Fruit fly (Drosophila melanogaster) whole organism, embryonic: ENCODE measurements around the gene Vps2.

Experiments used
- Ada2b ChIP-seq: fragments of 200-800 bp; sonication (Bioruptor generic); IDR thresholded peaks from 2 replicates; pipeline ENCODE4 v1.3.6; 2022; ENCODE audit warnings: missing biosample characterization, missing genetic modification characterization
- Atf-2 ChIP-seq: fragments of 200-800 bp; sonication (Bioruptor generic); optimal IDR thresholded peaks from 2 replicates; lab custom pipeline; 2016; ENCODE audit warnings: missing biosample characterization, missing genetic modification characterization
- Bteb2 ChIP-seq: fragments of 200-800 bp; sonication (Bioruptor generic); optimal IDR thresholded peaks from 2 replicates; lab custom pipeline; 2016; ENCODE audit warnings: missing biosample characterization, missing genetic modification characterization
- CG11085 ChIP-seq: fragments of 200-800 bp; sonication (Bioruptor generic); IDR thresholded peaks from 2 replicates; pipeline ENCODE4 v1.3.6; 2022; ENCODE audit warnings: missing biosample characterization, missing genetic modification characterization
- CG11696 ChIP-seq: fragments of 200-800 bp; sonication (Bioruptor generic); IDR thresholded peaks from 2 replicates; pipeline ENCODE4 v1.3.6; 2022; ENCODE audit warnings: missing biosample characterization, missing genetic modification characterization
- CG12104 ChIP-seq: fragments of 200-800 bp; sonication (Bioruptor generic); optimal IDR thresholded peaks from 3 replicates; lab custom pipeline; 2016; ENCODE audit warnings: missing biosample characterization, missing genetic modification characterization
- CG12299 ChIP-seq: fragments of 200-800 bp; sonication (Bioruptor generic); optimal IDR thresholded peaks from 2 replicates; lab custom pipeline; 2018; ENCODE audit warnings: missing biosample characterization, mild to moderate bottlenecking, missing genetic modification characterization
- CG12769 ChIP-seq: fragments of 200-800 bp; sonication (Bioruptor generic); optimal IDR thresholded peaks from 2 replicates; lab custom pipeline; 2019; ENCODE audit warnings: missing biosample characterization, mild to moderate bottlenecking, missing genetic modification characterization, moderate library complexity
- CG13424 ChIP-seq: fragments of 200-800 bp; sonication (Bioruptor generic); optimal IDR thresholded peaks from 2 replicates; lab custom pipeline; 2019; ENCODE audit warnings: missing biosample characterization, mild to moderate bottlenecking, missing genetic modification characterization, moderate library complexity
- CG15514 ChIP-seq: fragments of 200-800 bp; sonication (Bioruptor generic); optimal IDR thresholded peaks from 3 replicates; lab custom pipeline; 2017; ENCODE audit warnings: missing biosample characterization, missing genetic modification characterization, mild to moderate bottlenecking, moderate library complexity, missing genetic modification reagents
- CG15601 ChIP-seq: fragments of 200-800 bp; sonication (Bioruptor generic); optimal IDR thresholded peaks from 3 replicates; lab custom pipeline; 2019; ENCODE audit warnings: missing biosample characterization, mild to moderate bottlenecking, missing genetic modification characterization, moderate library complexity
- CG15696 ChIP-seq: fragments of 200-800 bp; sonication (Bioruptor generic); optimal IDR thresholded peaks from 2 replicates; lab custom pipeline; 2019; ENCODE audit warnings: missing biosample characterization, mild to moderate bottlenecking, missing genetic modification characterization, moderate library complexity
- CG17829 ChIP-seq: fragments of 200-800 bp; optimal IDR thresholded peaks from 2 replicates; lab custom pipeline; 2019; ENCODE audit warnings: missing biosample characterization, mild to moderate bottlenecking, missing genetic modification characterization, moderate library complexity
- CG1792 ChIP-seq: fragments of 200-800 bp; sonication (Bioruptor generic); optimal IDR thresholded peaks from 2 replicates; lab custom pipeline; 2016; ENCODE audit warnings: missing biosample characterization, missing genetic modification characterization
- CG30020 ChIP-seq: fragments of 200-800 bp; optimal IDR thresholded peaks from 2 replicates; lab custom pipeline; 2019; ENCODE audit warnings: missing biosample characterization, mild to moderate bottlenecking, missing genetic modification characterization, moderate library complexity
- CG30431 ChIP-seq: fragments of 200-800 bp; sonication (Bioruptor generic); optimal IDR thresholded peaks from 2 replicates; lab custom pipeline; 2017; ENCODE audit warnings: missing biosample characterization, missing genetic modification characterization
- CG3281 ChIP-seq: fragments of 200-800 bp; sonication (Bioruptor generic); optimal IDR thresholded peaks from 3 replicates; lab custom pipeline; 2017; ENCODE audit warnings: missing biosample characterization, mild to moderate bottlenecking, missing genetic modification characterization
- CG3407 ChIP-seq: fragments of 200-800 bp; sonication (Bioruptor generic); optimal IDR thresholded peaks from 2 replicates; lab custom pipeline; 2018; ENCODE audit warnings: missing biosample characterization, mild to moderate bottlenecking, missing genetic modification characterization
- CG4730 ChIP-seq: fragments of 200-800 bp; sonication (Bioruptor generic); IDR thresholded peaks from 2 replicates; pipeline ENCODE4 v1.3.6; 2022; ENCODE audit warnings: missing biosample characterization, missing genetic modification characterization
- CG7271 ChIP-seq: fragments of 200-800 bp; sonication (Bioruptor generic); optimal IDR thresholded peaks from 2 replicates; lab custom pipeline; 2018; ENCODE audit warnings: missing biosample characterization, mild to moderate bottlenecking, missing genetic modification characterization, moderate library complexity
- CG8765 ChIP-seq: fragments of 200-800 bp; sonication (Bioruptor generic); IDR thresholded peaks from 2 replicates; pipeline ENCODE4 v1.3.6; 2022; ENCODE audit warnings: missing biosample characterization, missing genetic modification characterization
- D19B ChIP-seq: fragments of 200-800 bp; sonication (Bioruptor generic); optimal IDR thresholded peaks from 2 replicates; lab custom pipeline; 2017; ENCODE audit warnings: missing biosample characterization, mild to moderate bottlenecking, missing genetic modification characterization
- Hey ChIP-seq: fragments of 200-800 bp; sonication (Bioruptor generic); optimal IDR thresholded peaks from 3 replicates; lab custom pipeline; 2018; ENCODE audit warnings: missing biosample characterization, mild to moderate bottlenecking, missing genetic modification characterization
- Hr39 ChIP-seq: fragments of >200 bp; optimal IDR thresholded peaks from 2 replicates; lab custom pipeline; 2017
- Oaz ChIP-seq: fragments of 200-800 bp; sonication (Bioruptor generic); IDR thresholded peaks from 2 replicates; pipeline ENCODE4 v1.3.6; 2022; ENCODE audit warnings: missing biosample characterization, missing genetic modification characterization
- Poxn ChIP-seq: fragments of 200-800 bp; sonication (Bioruptor generic); IDR thresholded peaks from 2 replicates; pipeline ENCODE4 v1.3.6; 2022; ENCODE audit warnings: missing biosample characterization, missing genetic modification characterization
- Spps ChIP-seq: fragments of 200-800 bp; sonication (Bioruptor generic); optimal IDR thresholded peaks from 2 replicates; lab custom pipeline; 2018; ENCODE audit warnings: missing biosample characterization, mild to moderate bottlenecking, missing genetic modification characterization
- Stat92E ChIP-seq, 3 experiments: fragments of >200 bp in 2 of 3; fragments of 200-800 bp in 1 of 3; sonication (Bioruptor generic) in 1 of 3; optimal IDR thresholded peaks; 2 replicates each; lab custom pipeline; 2017 to 2019; ENCODE audit warnings: missing biosample characterization in 3 of 3, missing genetic modification characterization in 3 of 3, mild to moderate bottlenecking in 1 of 3, moderate library complexity in 1 of 3
- Xbp1 ChIP-seq: fragments of 200-800 bp; sonication (Bioruptor generic); optimal IDR thresholded peaks from 3 replicates; lab custom pipeline; 2016; ENCODE audit warnings: missing biosample characterization, mild to moderate bottlenecking, missing genetic modification characterization
- ab ChIP-seq: fragments of 200-800 bp; sonication (Bioruptor generic); optimal IDR thresholded peaks from 2 replicates; lab custom pipeline; 2016; ENCODE audit warnings: missing biosample characterization, missing genetic modification characterization
- chn ChIP-seq: fragments of 200-800 bp; sonication (Bioruptor generic); optimal IDR thresholded peaks from 2 replicates; lab custom pipeline; 2016; ENCODE audit warnings: missing biosample characterization, missing genetic modification characterization
- da ChIP-seq: fragments of 200-800 bp; sonication (Bioruptor generic); optimal IDR thresholded peaks from 2 replicates; lab custom pipeline; 2016; ENCODE audit warnings: missing biosample characterization, missing genetic modification characterization
- dmrt11E ChIP-seq: fragments of 200-800 bp; sonication (Bioruptor generic); optimal IDR thresholded peaks from 3 replicates; lab custom pipeline; 2018; ENCODE audit warnings: missing biosample characterization, mild to moderate bottlenecking, missing genetic modification characterization, moderate library complexity
- en ChIP-seq: fragments of 200-800 bp; sonication (Bioruptor generic); optimal IDR thresholded peaks from 2 replicates; lab custom pipeline; 2016; ENCODE audit warnings: missing biosample characterization, missing genetic modification characterization
- fu2 ChIP-seq: fragments of 200-800 bp; sonication (Bioruptor generic); optimal IDR thresholded peaks from 2 replicates; lab custom pipeline; 2016; ENCODE audit warnings: missing biosample characterization, missing genetic modification characterization
- grau ChIP-seq: fragments of 200-800 bp; optimal IDR thresholded peaks from 3 replicates; lab custom pipeline; 2019; ENCODE audit warnings: missing biosample characterization, mild to moderate bottlenecking, missing genetic modification characterization, moderate library complexity
- jumu ChIP-seq: fragments of 200-800 bp; sonication (Bioruptor generic); optimal IDR thresholded peaks from 3 replicates; lab custom pipeline; 2016; ENCODE audit warnings: missing biosample characterization, missing genetic modification characterization
- kah ChIP-seq: fragments of 200-800 bp; sonication (Bioruptor generic); optimal IDR thresholded peaks from 2 replicates; lab custom pipeline; 2018; ENCODE audit warnings: missing biosample characterization, mild to moderate bottlenecking, missing genetic modification characterization
- lilli ChIP-seq: fragments of 200-800 bp; sonication (Bioruptor generic); optimal IDR thresholded peaks from 3 replicates; lab custom pipeline; 2016; ENCODE audit warnings: missing biosample characterization, missing genetic modification characterization
- pita ChIP-seq: fragments of 200-800 bp; sonication (Bioruptor generic); optimal IDR thresholded peaks from 2 replicates; lab custom pipeline; 2017; ENCODE audit warnings: missing biosample characterization, mild to moderate bottlenecking, missing genetic modification characterization
- prd ChIP-seq, 3 experiments: fragments of >200 bp in 2 of 3; fragments of 200-800 bp in 1 of 3; sonication (Bioruptor generic) in 1 of 3; optimal IDR thresholded peaks in 2 of 3; IDR thresholded peaks in 1 of 3; 2 replicates in 2 of 3; 3 replicates in 1 of 3; pipeline versions ENCODE4 v1.3.6 to Lab custom; 2017 to 2022; ENCODE audit warnings: missing biosample characterization in 1 of 3, missing genetic modification characterization in 1 of 3
- pzg ChIP-seq: fragments of 200-800 bp; sonication (Bioruptor generic); optimal IDR thresholded peaks from 3 replicates; lab custom pipeline; 2018; ENCODE audit warnings: missing biosample characterization, mild to moderate bottlenecking, missing genetic modification characterization, moderate library complexity
- repo ChIP-seq: fragments of 200-800 bp; sonication (Bioruptor generic); optimal IDR thresholded peaks from 2 replicates; lab custom pipeline; 2016; ENCODE audit warnings: missing biosample characterization, missing genetic modification characterization
- rib ChIP-seq: fragments of 200-800 bp; sonication (Bioruptor generic); IDR thresholded peaks from 2 replicates; pipeline ENCODE4 v1.3.6; 2022; ENCODE audit warnings: missing biosample characterization, missing genetic modification characterization
- shn ChIP-seq: fragments of 200-800 bp; sonication (Bioruptor generic); optimal IDR thresholded peaks from 3 replicates; lab custom pipeline; 2016; ENCODE audit warnings: missing biosample characterization, missing genetic modification characterization
- tll ChIP-seq, 2 experiments: fragments of 200-800 bp in 1 of 2; fragments of >200 bp in 1 of 2; sonication (Bioruptor generic) in 1 of 2; optimal IDR thresholded peaks; 2 replicates each; lab custom pipeline; 2017 to 2019; ENCODE audit warnings: missing biosample characterization in 2 of 2, missing genetic modification characterization in 2 of 2, mild to moderate bottlenecking in 1 of 2, moderate library complexity in 1 of 2
- trem ChIP-seq: fragments of 200-800 bp; optimal IDR thresholded peaks from 3 replicates; lab custom pipeline; 2019; ENCODE audit warnings: missing biosample characterization, mild to moderate bottlenecking, missing genetic modification characterization, moderate library complexity
- tup ChIP-seq: fragments of 200-800 bp; sonication (Bioruptor generic); optimal IDR thresholded peaks from 2 replicates; lab custom pipeline; 2016; ENCODE audit warnings: missing biosample characterization, mild to moderate bottlenecking, missing genetic modification characterization, moderate library complexity
- zen2 ChIP-seq: fragments of 200-800 bp; sonication (Bioruptor generic); IDR thresholded peaks from 3 replicates; pipeline ENCODE4 v1.3.6; 2022; ENCODE audit warnings: missing biosample characterization, missing genetic modification characterization; ENCODE audit not compliant: partially characterized antibody

The Vps2 gene

dm6 chr3R:26012801-26013663 lies 39.6 kb upstream of the Vps2 start (continued):
- TF ChIP-seq prd (optimal IDR thresholded peaks at IDR 0.05; lab: Kevin White, UChicago) (no peak), prd (GFP tag; IDR thresholded peaks at IDR 0.05; lab: Robert Waterston, UW) (peak; percentile 33; the same call in 2 of the 3 replicates), CG11696 (GFP tag; lab: Robert Waterston, UW) (no peak), CG12769 (tag; lab: Kevin White, UChicago) (peak; percentile 61), CG8765 (GFP tag; lab: Robert Waterston, UW) (no peak), CG3407 (GFP tag; lab: Kevin White, UChicago) (peak; percentile 4), Stat92E (GFP tag; optimal IDR thresholded peaks at IDR 0.05; lab: Kevin White, UChicago) (no peak), shn (GFP tag; lab: Kevin White, UChicago) (no peak), Hey (no peak), pzg (GFP tag; lab: Kevin White, UChicago) (no peak), CG15601 (peak; percentile 86), CG1792 (GFP tag; lab: Kevin White, UChicago) (no peak), tll (GFP tag; optimal IDR thresholded peaks at IDR 0.05; lab: Kevin White, UChicago) (no peak), en (no peak), chn (GFP tag; lab: Kevin White, UChicago) (no peak), Poxn (GFP tag; lab: Robert Waterston, UW) (no peak), CG17829 (tag; lab: Kevin White, UChicago) (peak; percentile 82), tup (GFP tag; lab: Kevin White, UChicago) (no peak), zen2 (GFP tag; lab: Robert Waterston, UW) (no peak), dmrt11E (tag; lab: Kevin White, UChicago) (peak; percentile 88), grau (peak; percentile 57), kah (peak; percentile 75), CG12104 (GFP tag; lab: Kevin White, UChicago) (peak; percentile 26), ab (GFP tag; lab: Kevin White, UChicago) (no peak), Atf-2 (GFP tag; lab: Kevin White, UChicago) (no peak), fu2 (no peak), Spps (tag; lab: Kevin White, UChicago) (peak; percentile 70), D19B (no peak), CG12299 (tag; lab: Kevin White, UChicago) (peak; percentile 2), Oaz (no peak), da (no peak), Ada2b (GFP tag; lab: Robert Waterston, UW) (no peak), CG30020 (peak; percentile 24), pita (no peak), Bteb2 (GFP tag; lab: Kevin White, UChicago) (no peak), Xbp1 (GFP tag; lab: Kevin White, UChicago) (peak; percentile 7), CG11085 (no peak), trem (tag; lab: Kevin White, UChicago) (peak; percentile 47), jumu (GFP tag; lab: Kevin White, UChicago) (no peak), rib (no peak), CG3281 (GFP tag; lab: Kevin White, UChicago) (no peak), CG15696 (tag; lab: Kevin White, UChicago) (peak; percentile 17), CG13424 (tag; lab: Kevin White, UChicago) (peak; percentile 64), Hr39 (lab: Kevin White, UChicago) (no peak), repo (GFP tag; lab: Kevin White, UChicago) (no peak), CG15514 (GFP tag; lab: Kevin White, UChicago) (no peak), CG30431 (GFP tag; lab: Kevin White, UChicago) (no peak), CG4730 (GFP tag; lab: Robert Waterston, UW) (no peak), CG7271 (peak; percentile 29), lilli (peak; percentile 2)
